Worm (Caenorhabditis elegans) whole organism, L1 larva: ENCODE data around the gene Y11D7A.9.

ENCODE experiments used
- snpc-4 ChIP-seq: fragments of 150-350 bp; optimal IDR thresholded peaks from 2 replicates; lab custom pipeline; 2014; ENCODE audit warnings: missing biosample characterization, missing genetic modification characterization
- sup-37 ChIP-seq: fragments of 200-800 bp; sonication (Bioruptor generic); optimal IDR thresholded peaks from 2 replicates; lab custom pipeline; 2018; ENCODE audit warnings: mild to moderate bottlenecking, missing genetic modification characterization, missing compliant biosample characterization

DNA sequence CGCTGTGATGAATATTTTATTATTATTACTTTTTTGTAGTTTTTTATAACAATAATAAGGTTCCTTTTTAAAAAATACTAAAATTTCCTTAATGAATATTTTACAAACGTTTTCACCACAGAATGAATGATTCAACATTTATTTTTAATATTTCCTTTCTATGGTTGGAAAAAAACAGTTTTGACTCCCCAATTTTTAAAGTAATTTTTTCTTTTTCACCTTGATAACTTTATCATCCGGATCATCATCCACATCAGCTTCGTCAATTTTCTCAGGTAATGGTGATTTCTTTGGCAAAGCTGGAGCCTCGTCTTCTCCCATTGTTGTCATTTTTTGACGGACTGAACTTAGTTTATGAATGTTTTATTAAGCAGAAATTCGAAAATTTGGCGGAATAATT lies 12.2 kb downstream of the Y11D7A.9 start, which contains the start of gene rab-28:
- TF ChIP-seq sup-37 (GFP tag; lab: Kevin White, UChicago) (no peak), snpc-4 (tag; lab: Kevin White, UChicago) (no peak)
